Worm (Caenorhabditis elegans): Measurements from ENCODE around the gene C10G8.4.
A peak's percentile ranks its signal among the peaks of the same experiment; 100 is the strongest.

The C10G8.4 gene

ce11 chrV:5303389-5303788, 8.3 kb upstream of the C10G8.4 start, which contains the start of gene ncx-2:
Gene ncx-2 (plus strand): TSS chrV:5303689.
- TF ChIP-seq lsy-2 (tag; optimal IDR thresholded peaks at IDR 0.05) (no peak), nhr-47 (tag; optimal IDR thresholded peaks at IDR 0.05) (no peak), nhr-28 (tag; optimal IDR thresholded peaks at IDR 0.05) (no peak), snpc-4 (tag; optimal IDR thresholded peaks at IDR 0.05) (no peak), rnt-1 (tag; optimal IDR thresholded peaks at IDR 0.05) (no peak), hlh-17 (GFP tag; optimal IDR thresholded peaks at IDR 0.05; ENCODE audit: borderline replicate concordance) (no peak), ceh-88 (GFP tag; IDR thresholded peaks at IDR 0.05) (no peak), C34B4.2 (tag; optimal IDR thresholded peaks at IDR 0.05) (no peak), nhr-90 (tag; optimal IDR thresholded peaks at IDR 0.05; ENCODE audit: poor library complexity) (no peak), mdl-1 (tag; optimal IDR thresholded peaks at IDR 0.05) (no peak), egl-13 (tag; optimal IDR thresholded peaks at IDR 0.05) (no peak), ama-1 (optimal IDR thresholded peaks at IDR 0.05) (no peak), fkh-10 (GFP tag; optimal IDR thresholded peaks at IDR 0.05) (no peak), tlp-1 (tag; optimal IDR thresholded peaks at IDR 0.05) (no peak), ztf-11 (tag; optimal IDR thresholded peaks at IDR 0.05) (no peak), aly-2 (tag; optimal IDR thresholded peaks at IDR 0.05) (no peak)

- no peak for TF ChIP-seq nhr-90 (tag; optimal IDR thresholded peaks at IDR 0.05; ENCODE audit: poor library complexity)
- peak; percentile 97 for TF ChIP-seq dsc-1 (tag; optimal IDR thresholded peaks at IDR 0.05)
- TF ChIP-seq vab-15 (tag; optimal IDR thresholded peaks at IDR 0.05), result no peak
- no peak for TF ChIP-seq zag-1 (tag; optimal IDR thresholded peaks at IDR 0.05)
- TF ChIP-seq fkh-4 (tag; optimal IDR thresholded peaks at IDR 0.05; ENCODE audit: borderline replicate concordance), result peak; percentile 93
Observed at ce11 chrV:5304366-5304765, 7.4 kb upstream of the C10G8.4 start.

ce11 chrV:5312453-5312852, 718 bp downstream of the C10G8.4 start, which contains the start of gene C10G8.3:
Gene C10G8.3 (plus strand): TSS chrV:5312753.
- TF ChIP-seq vab-15 (tag; optimal IDR thresholded peaks at IDR 0.05) (no peak), jun-1 (tag; optimal IDR thresholded peaks at IDR 0.05) (no peak), aly-2 (tag; optimal IDR thresholded peaks at IDR 0.05) (no peak), nhr-84 (tag; optimal IDR thresholded peaks at IDR 0.05) (no peak), elt-2 (tag; optimal IDR thresholded peaks at IDR 0.05) (no peak), fkh-10 (GFP tag; optimal IDR thresholded peaks at IDR 0.05) (no peak), swsn-7 (tag; optimal IDR thresholded peaks at IDR 0.05) (no peak), ceh-82 (tag; optimal IDR thresholded peaks at IDR 0.05) (no peak), pag-3 (tag; optimal IDR thresholded peaks at IDR 0.05; ENCODE audit: borderline replicate concordance, insufficient read depth) (no peak), nhr-237 (tag; optimal IDR thresholded peaks at IDR 0.05) (no peak), skn-1 (tag; optimal IDR thresholded peaks at IDR 0.05) (no peak), efl-3 (GFP tag; optimal IDR thresholded peaks at IDR 0.05) (no peak), ama-1 (optimal IDR thresholded peaks at IDR 0.05) (no peak), nhr-20 (tag; optimal IDR thresholded peaks at IDR 0.05) (no peak), irx-1 (tag; optimal IDR thresholded peaks at IDR 0.05) (no peak), lin-13 (GFP tag; optimal IDR thresholded peaks at IDR 0.05) (no peak)

ce11 chrV:5314104-5314503, 2.4 kb downstream of the C10G8.4 start, which contains the start of gene C10G8.2:
Gene C10G8.2 (plus strand): TSS chrV:5314404.
- TF ChIP-seq nhr-47 (tag; optimal IDR thresholded peaks at IDR 0.05) (no peak), elt-2 (tag; optimal IDR thresholded peaks at IDR 0.05) (no peak), ztf-4 (tag; optimal IDR thresholded peaks at IDR 0.05) (no peak), ets-5 (GFP tag; IDR thresholded peaks at IDR 0.05) (no peak), unc-30 (tag; optimal IDR thresholded peaks at IDR 0.05) (no peak), unc-62 (GFP tag; optimal IDR thresholded peaks at IDR 0.05) (no peak), tlp-1 (tag; optimal IDR thresholded peaks at IDR 0.05) (no peak), blmp-1 (tag; optimal IDR thresholded peaks at IDR 0.05) (no peak), dpl-1 (GFP tag; optimal IDR thresholded peaks at IDR 0.05) (no peak), mep-1 (tag; optimal IDR thresholded peaks at IDR 0.05) (no peak), nhr-12 (tag; optimal IDR thresholded peaks at IDR 0.05) (no peak), mdl-1 (tag; optimal IDR thresholded peaks at IDR 0.05) (no peak), zip-4 (GFP tag; optimal IDR thresholded peaks at IDR 0.05) (no peak), ztf-11 (tag; optimal IDR thresholded peaks at IDR 0.05) (no peak), nhr-20 (tag; optimal IDR thresholded peaks at IDR 0.05) (no peak), nhr-11 (tag; optimal IDR thresholded peaks at IDR 0.05) (no peak), snpc-4 (tag; optimal IDR thresholded peaks at IDR 0.05) (no peak), lin-14 (GFP tag; optimal IDR thresholded peaks at IDR 0.05) (no peak), tbx-2 (tag; optimal IDR thresholded peaks at IDR 0.05) (no peak), fkh-10 (GFP tag; optimal IDR thresholded peaks at IDR 0.05) (no peak)

Measured in whole organism, L1 larva.